Fruit fly (Drosophila melanogaster) whole organism, embryonic: ENCODE data around the gene CG9132.

ENCODE experiments used
- Awh ChIP-seq: fragments of 200-800 bp; sonication (Bioruptor generic); IDR thresholded peaks from 2 replicates; pipeline ENCODE4, ENCODE4 v1.3.6; 2022; ENCODE audit warnings: missing biosample characterization, missing genetic modification characterization
- B-H1 ChIP-seq: fragments of 200-800 bp; sonication (Bioruptor generic); IDR thresholded peaks from 3 replicates; pipeline ENCODE4 v1.3.6; 2022; ENCODE audit warnings: missing biosample characterization, missing genetic modification characterization
- Bteb2 ChIP-seq: fragments of 200-800 bp; sonication (Bioruptor generic); optimal IDR thresholded peaks from 2 replicates; lab custom pipeline; 2016; ENCODE audit warnings: missing biosample characterization, missing genetic modification characterization
- CG10147 ChIP-seq: fragments of 200-800 bp; sonication (Bioruptor generic); optimal IDR thresholded peaks from 2 replicates; lab custom pipeline; 2019; ENCODE audit warnings: missing biosample characterization, mild to moderate bottlenecking, missing genetic modification characterization, moderate library complexity
- CG10462 ChIP-seq: fragments of 200-800 bp; sonication (Bioruptor generic); optimal IDR thresholded peaks from 2 replicates; lab custom pipeline; 2016; ENCODE audit warnings: missing biosample characterization, missing genetic modification characterization
- CG11247 ChIP-seq: fragments of 200-800 bp; sonication (Bioruptor generic); IDR thresholded peaks from 2 replicates; pipeline ENCODE4 v1.3.6; 2022; ENCODE audit warnings: missing biosample characterization, missing genetic modification characterization
- CG13775 ChIP-seq: fragments of 200-800 bp; sonication (Bioruptor generic); optimal IDR thresholded peaks from 3 replicates; lab custom pipeline; 2017; ENCODE audit warnings: missing biosample characterization, mild to moderate bottlenecking, missing genetic modification characterization
- CG15073 ChIP-seq: fragments of 200-800 bp; sonication (Bioruptor generic); optimal IDR thresholded peaks from 2 replicates; lab custom pipeline; 2016; ENCODE audit warnings: missing biosample characterization, missing genetic modification characterization
- CG17829 ChIP-seq: fragments of 200-800 bp; optimal IDR thresholded peaks from 2 replicates; lab custom pipeline; 2019; ENCODE audit warnings: missing biosample characterization, mild to moderate bottlenecking, missing genetic modification characterization, moderate library complexity
- CG18599 ChIP-seq: fragments of 200-800 bp; sonication (Bioruptor generic); optimal IDR thresholded peaks from 3 replicates; lab custom pipeline; 2017; ENCODE audit warnings: missing biosample characterization, missing genetic modification characterization, mild to moderate bottlenecking, moderate library complexity, missing genetic modification reagents
- CG2889 ChIP-seq: fragments of 200-800 bp; sonication (Bioruptor generic); IDR thresholded peaks from 3 replicates; pipeline ENCODE4 v1.3.6; 2022; ENCODE audit warnings: missing biosample characterization, missing genetic modification characterization
- CG8281 ChIP-seq: fragments of 200-800 bp; sonication (Bioruptor generic); optimal IDR thresholded peaks from 2 replicates; lab custom pipeline; 2018; ENCODE audit warnings: missing biosample characterization, mild to moderate bottlenecking, missing genetic modification characterization, moderate library complexity
- CG8478 ChIP-seq: fragments of >200 bp; optimal IDR thresholded peaks from 2 replicates; lab custom pipeline; 2018
- CHES-1-like ChIP-seq: fragments of 200-800 bp; sonication (Bioruptor generic); optimal IDR thresholded peaks from 2 replicates; lab custom pipeline; 2016; ENCODE audit warnings: missing biosample characterization, missing genetic modification characterization
- D19B ChIP-seq: fragments of 200-800 bp; sonication (Bioruptor generic); optimal IDR thresholded peaks from 2 replicates; lab custom pipeline; 2017; ENCODE audit warnings: missing biosample characterization, mild to moderate bottlenecking, missing genetic modification characterization
- Deaf1 ChIP-seq: fragments of 200-800 bp; optimal IDR thresholded peaks from 3 replicates; lab custom pipeline; 2019; ENCODE audit warnings: missing biosample characterization, mild to moderate bottlenecking, missing genetic modification characterization, moderate library complexity
- Dip3 ChIP-seq: fragments of 200-800 bp; sonication (Bioruptor generic); optimal IDR thresholded peaks from 3 replicates; lab custom pipeline; 2016; ENCODE audit warnings: missing biosample characterization, missing genetic modification characterization
- Doc3 ChIP-seq: fragments of 200-800 bp; sonication (Bioruptor generic); IDR thresholded peaks from 3 replicates; pipeline ENCODE4 v1.3.6; 2022; ENCODE audit warnings: missing biosample characterization, missing genetic modification characterization; ENCODE audit not compliant: partially characterized antibody
- Fer3 ChIP-seq: fragments of 200-800 bp; sonication (Bioruptor generic); optimal IDR thresholded peaks from 2 replicates; lab custom pipeline; 2018; ENCODE audit warnings: missing biosample characterization, mild to moderate bottlenecking, missing genetic modification characterization, moderate library complexity
- HLHmδ ChIP-seq: fragments of 200-800 bp; sonication (Bioruptor generic); optimal IDR thresholded peaks from 2 replicates; lab custom pipeline; 2018; ENCODE audit warnings: missing biosample characterization, mild to moderate bottlenecking, missing genetic modification characterization, moderate library complexity
- Hr78 ChIP-seq, 2 experiments: fragments of 200-800 bp in 1 of 2; fragments of >200 bp in 1 of 2; sonication (Bioruptor generic) in 1 of 2; optimal IDR thresholded peaks; 2 replicates each; lab custom pipeline; 2017 to 2019; ENCODE audit warnings: missing biosample characterization in 2 of 2, missing genetic modification characterization in 2 of 2, mild to moderate bottlenecking in 1 of 2, moderate library complexity in 1 of 2
- MESR4 ChIP-seq: fragments of 200-800 bp; sonication (Bioruptor generic); optimal IDR thresholded peaks from 2 replicates; lab custom pipeline; 2018; ENCODE audit warnings: missing biosample characterization, mild to moderate bottlenecking, missing genetic modification characterization, moderate library complexity
- Nf-YC ChIP-seq: fragments of 200-800 bp; optimal IDR thresholded peaks from 3 replicates; lab custom pipeline; 2019; ENCODE audit warnings: missing biosample characterization, mild to moderate bottlenecking, missing genetic modification characterization, moderate library complexity
- Oaz ChIP-seq: fragments of 200-800 bp; sonication (Bioruptor generic); IDR thresholded peaks from 2 replicates; pipeline ENCODE4 v1.3.6; 2022; ENCODE audit warnings: missing biosample characterization, missing genetic modification characterization
- PHDP ChIP-seq: fragments of 200-800 bp; sonication (Bioruptor generic); optimal IDR thresholded peaks from 3 replicates; lab custom pipeline; 2018; ENCODE audit warnings: missing biosample characterization, mild to moderate bottlenecking, missing genetic modification characterization, moderate library complexity
- Sry-β ChIP-seq: fragments of 200-800 bp; sonication (Bioruptor generic); optimal IDR thresholded peaks from 2 replicates; lab custom pipeline; 2018; ENCODE audit warnings: missing biosample characterization, mild to moderate bottlenecking, missing genetic modification characterization, moderate library complexity
- Stat92E ChIP-seq, 3 experiments: fragments of >200 bp in 2 of 3; fragments of 200-800 bp in 1 of 3; sonication (Bioruptor generic) in 1 of 3; optimal IDR thresholded peaks; 2 replicates each; lab custom pipeline; 2017 to 2019; ENCODE audit warnings: missing biosample characterization in 3 of 3, missing genetic modification characterization in 3 of 3, mild to moderate bottlenecking in 1 of 3, moderate library complexity in 1 of 3
- Trl ChIP-seq, 3 experiments: fragments of >200 bp in 2 of 3; fragments of 200-800 bp in 1 of 3; sonication (Bioruptor generic) in 1 of 3; optimal IDR thresholded peaks; 2 replicates in 1 of 3; 3 replicates in 2 of 3; lab custom pipeline; 2016 to 2017; ENCODE audit warnings: missing biosample characterization in 1 of 3, missing genetic modification characterization in 1 of 3
- ac ChIP-seq: fragments of 200-800 bp; sonication (Bioruptor generic); optimal IDR thresholded peaks from 3 replicates; lab custom pipeline; 2017; ENCODE audit warnings: missing biosample characterization, mild to moderate bottlenecking, missing genetic modification characterization
- bab2 ChIP-seq: fragments of 200-800 bp; sonication (Bioruptor generic); optimal IDR thresholded peaks from 2 replicates; lab custom pipeline; 2016; ENCODE audit warnings: missing biosample characterization, missing genetic modification characterization
- chn ChIP-seq: fragments of 200-800 bp; sonication (Bioruptor generic); optimal IDR thresholded peaks from 2 replicates; lab custom pipeline; 2016; ENCODE audit warnings: missing biosample characterization, missing genetic modification characterization
- dimm ChIP-seq: fragments of 200-800 bp; sonication (Bioruptor generic); IDR thresholded peaks from 2 replicates; pipeline ENCODE4 v1.3.6; 2022; ENCODE audit warnings: missing biosample characterization, missing genetic modification characterization
- dmrt99B ChIP-seq: fragments of 200-800 bp; sonication (Bioruptor generic); optimal IDR thresholded peaks from 2 replicates; lab custom pipeline; 2018; ENCODE audit warnings: missing biosample characterization, mild to moderate bottlenecking, missing genetic modification characterization, moderate library complexity
- gce ChIP-seq: fragments of 200-800 bp; sonication (Bioruptor generic); IDR thresholded peaks from 3 replicates; pipeline ENCODE4 v1.3.6; 2022; ENCODE audit warnings: missing biosample characterization, missing genetic modification characterization
- gem ChIP-seq: fragments of 200-800 bp; sonication (Bioruptor generic); optimal IDR thresholded peaks from 2 replicates; lab custom pipeline; 2019; ENCODE audit warnings: missing biosample characterization, mild to moderate bottlenecking, missing genetic modification characterization, moderate library complexity
- nerfin-1 ChIP-seq: fragments of 200-800 bp; sonication (Bioruptor generic); optimal IDR thresholded peaks from 3 replicates; lab custom pipeline; 2019; ENCODE audit warnings: missing biosample characterization, mild to moderate bottlenecking, missing genetic modification characterization, moderate library complexity
- pan ChIP-seq, 4 experiments: fragments of >200 bp in 3 of 4; fragments of 200-800 bp in 1 of 4; sonication (Bioruptor generic) in 1 of 4; optimal IDR thresholded peaks in 3 of 4; IDR thresholded peaks in 1 of 4; 2 replicates each; pipeline versions ENCODE4 v1.3.6 to Lab custom; 2017 to 2022; ENCODE audit warnings: missing biosample characterization in 2 of 4, missing genetic modification characterization in 2 of 4, mixed read lengths in 1 of 4
- pb ChIP-seq: fragments of 200-800 bp; sonication (Bioruptor generic); optimal IDR thresholded peaks from 3 replicates; lab custom pipeline; 2016; ENCODE audit warnings: missing biosample characterization, missing genetic modification characterization
- pros ChIP-seq: fragments of 200-800 bp; sonication (Bioruptor generic); optimal IDR thresholded peaks from 3 replicates; lab custom pipeline; 2019; ENCODE audit warnings: missing biosample characterization, mild to moderate bottlenecking, missing genetic modification characterization, moderate library complexity
- shn ChIP-seq: fragments of 200-800 bp; sonication (Bioruptor generic); optimal IDR thresholded peaks from 3 replicates; lab custom pipeline; 2016; ENCODE audit warnings: missing biosample characterization, missing genetic modification characterization
- sob ChIP-seq: fragments of 200-800 bp; sonication (Bioruptor generic); IDR thresholded peaks from 2 replicates; pipeline ENCODE4 v1.3.6; 2022; ENCODE audit warnings: missing biosample characterization, missing genetic modification characterization
- tll ChIP-seq, 2 experiments: fragments of 200-800 bp in 1 of 2; fragments of >200 bp in 1 of 2; sonication (Bioruptor generic) in 1 of 2; optimal IDR thresholded peaks; 2 replicates each; lab custom pipeline; 2017 to 2019; ENCODE audit warnings: missing biosample characterization in 2 of 2, missing genetic modification characterization in 2 of 2, mild to moderate bottlenecking in 1 of 2, moderate library complexity in 1 of 2
- ttk ChIP-seq: fragments of 200-800 bp; sonication (Bioruptor generic); IDR thresholded peaks from 2 replicates; pipeline ENCODE4 v2.1.2; 2022; ENCODE audit warnings: missing biosample characterization, missing genetic modification characterization
- vvl ChIP-seq: fragments of 200-800 bp; sonication (Bioruptor generic); IDR thresholded peaks from 2 replicates; pipeline ENCODE4 v1.3.6; 2022; ENCODE audit warnings: missing biosample characterization, missing genetic modification characterization
- wdn ChIP-seq: fragments of 200-800 bp; sonication (Bioruptor generic); IDR thresholded peaks from 2 replicates; pipeline ENCODE4 v1.3.6; 2022; ENCODE audit warnings: missing biosample characterization, missing genetic modification characterization
- wek ChIP-seq: fragments of 200-800 bp; sonication (Bioruptor generic); optimal IDR thresholded peaks from 3 replicates; lab custom pipeline; 2018; ENCODE audit warnings: missing biosample characterization, mild to moderate bottlenecking, missing genetic modification characterization, moderate library complexity
- zen ChIP-seq: fragments of 200-800 bp; sonication (Bioruptor generic); optimal IDR thresholded peaks from 3 replicates; lab custom pipeline; 2018; ENCODE audit warnings: missing biosample characterization, mild to moderate bottlenecking, missing genetic modification characterization, moderate library complexity
- zfh2 ChIP-seq: fragments of 200-800 bp; sonication (Bioruptor generic); optimal IDR thresholded peaks from 2 replicates; lab custom pipeline; 2016; ENCODE audit warnings: missing biosample characterization, missing genetic modification characterization

The CG9132 gene

DNA sequence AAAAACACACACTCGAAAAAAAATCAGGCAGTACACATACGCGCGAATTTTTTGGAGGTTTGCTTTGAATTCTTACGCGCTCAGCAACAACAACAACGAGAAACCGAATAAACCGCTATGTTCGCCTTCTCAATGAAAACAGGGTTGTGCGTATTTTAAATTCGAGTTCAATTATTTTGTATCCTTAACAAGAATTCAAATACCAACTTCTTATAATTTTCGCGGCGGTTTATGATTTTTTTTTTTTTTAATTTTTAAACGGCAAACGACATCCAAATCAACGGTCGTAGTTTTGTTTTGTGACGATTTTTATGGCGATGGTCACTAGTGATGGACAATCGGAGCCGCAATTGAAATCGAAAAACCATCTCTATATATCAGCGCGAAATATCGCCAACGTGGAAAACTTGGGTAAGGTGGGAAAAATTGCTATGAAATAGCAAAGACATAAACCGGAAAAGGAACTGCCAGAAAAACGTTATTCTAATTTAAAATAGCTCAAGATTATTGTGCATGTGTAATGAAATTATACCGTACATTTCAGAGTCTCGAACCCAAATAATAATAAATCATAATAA, 48.8 kb downstream of the CG9132 start, which contains the start of gene goe (continued):
- TF ChIP-seq ttk (peak; percentile 74), CG2889 (no peak), chn (GFP tag; lab: Kevin White, UChicago) (peak; percentile 81), gem (tag; lab: Kevin White, UChicago) (peak; percentile 69), Awh (GFP tag; lab: Robert Waterston, UW) (peak; percentile 39; the same call in 1 of the 2 replicates), tll (GFP tag; optimal IDR thresholded peaks at IDR 0.05; lab: Kevin White, UChicago) (no peak), shn (GFP tag; lab: Kevin White, UChicago) (peak; percentile 89), CG11247 (GFP tag; lab: Robert Waterston, UW) (peak; percentile 84), nerfin-1 (tag; lab: Kevin White, UChicago) (no peak), Trl (optimal IDR thresholded peaks at IDR 0.05; lab: Kevin White, UChicago) (no peak), Trl (GFP tag; optimal IDR thresholded peaks at IDR 0.05; lab: Kevin White, UChicago) (peak; percentile 90), Deaf1 (tag; lab: Kevin White, UChicago) (no peak), wek (GFP tag; lab: Kevin White, UChicago) (peak; percentile 77), zfh2 (peak; percentile 90), Nf-YC (peak; percentile 25), wdn (peak; percentile 62), Dip3 (GFP tag; lab: Kevin White, UChicago) (peak; percentile 86), CG10462 (GFP tag; lab: Kevin White, UChicago) (peak; percentile 68), Doc3 (GFP tag; lab: Robert Waterston, UW) (peak; percentile 69), gce (GFP tag; lab: Robert Waterston, UW) (peak; percentile 66; the same call in 2 of the 3 replicates), HLHmδ (GFP tag; lab: Kevin White, UChicago) (no peak), CG13775 (peak; percentile 76), CG18599 (GFP tag; lab: Kevin White, UChicago) (peak; percentile 73), CHES-1-like (GFP tag; lab: Kevin White, UChicago) (peak; percentile 91), dmrt99B (tag; lab: Kevin White, UChicago) (peak; percentile 24), B-H1 (GFP tag; lab: Robert Waterston, UW) (peak; percentile 50), D19B (peak; percentile 20), sob (peak; percentile 94), Stat92E (GFP tag; optimal IDR thresholded peaks at IDR 0.05; lab: Kevin White, UChicago) (peak in 1 of 3 experiments; percentile 39), pros (GFP tag; lab: Kevin White, UChicago) (no peak), Sry-β (GFP tag; lab: Kevin White, UChicago) (peak; percentile 26), pan (optimal IDR thresholded peaks at IDR 0.05; lab: Kevin White, UChicago) (no peak), pan (GFP tag; optimal IDR thresholded peaks at IDR 0.05 in 1 of 2, IDR thresholded peaks at IDR 0.05 in 1 of 2) (peak in 1 of 2 experiments; percentile 79), Hr78 (GFP tag; optimal IDR thresholded peaks at IDR 0.05; lab: Kevin White, UChicago) (no peak), bab2 (peak; percentile 81), Bteb2 (GFP tag; lab: Kevin White, UChicago) (peak; percentile 88), MESR4 (GFP tag; lab: Kevin White, UChicago) (peak; percentile 21), CG8281 (peak; percentile 39), Oaz (GFP tag; lab: Robert Waterston, UW) (peak; percentile 71), CG10147 (GFP tag; lab: Kevin White, UChicago) (peak; percentile 49), CG8478 (lab: Kevin White, UChicago) (no peak), pb (GFP tag; lab: Kevin White, UChicago) (peak; percentile 65), CG17829 (tag; lab: Kevin White, UChicago) (peak; percentile 45), CG15073 (no peak), vvl (GFP tag; lab: Robert Waterston, UW) (peak; percentile 89), zen (tag; lab: Kevin White, UChicago) (peak; percentile 56), Fer3 (tag; lab: Kevin White, UChicago) (peak; percentile 72), PHDP (peak; percentile 79), dimm (GFP tag; lab: Robert Waterston, UW) (0 out of 2 replicates have a peak, but pooled peaks have one; percentile 27), ac (GFP tag; lab: Kevin White, UChicago) (peak; percentile 36)
